Worm (Caenorhabditis elegans) whole organism, L1 larva: ENCODE data around the gene E02C12.11.
"Not testable (repeated sequence)": the region's sequence is repeated elsewhere in the genome, so short reads cannot be mapped to it uniquely, and the experiment has no call there.

Experiments used
- C04F5.9 ChIP-seq: sonication (generic microtip); optimal IDR thresholded peaks from 2 replicates; lab custom pipeline; 2016; ENCODE audit warnings: missing genetic modification characterization, missing compliant biosample characterization
- F16B12.6 ChIP-seq: fragments of 150-350 bp; optimal IDR thresholded peaks from 2 replicates; lab custom pipeline; 2014; ENCODE audit warnings: missing biosample characterization, missing genetic modification characterization
- Y116A8C.19 ChIP-seq: sonication (generic microtip); optimal IDR thresholded peaks from 2 replicates; lab custom pipeline; 2016; ENCODE audit warnings: missing compliant biosample characterization, missing genetic modification characterization, borderline replicate concordance
- alr-1 ChIP-seq: fragments of 200-800 bp; sonication (Bioruptor generic); optimal IDR thresholded peaks from 2 replicates; lab custom pipeline; 2018; ENCODE audit warnings: borderline replicate concordance, mild to moderate bottlenecking, missing genetic modification characterization, missing compliant biosample characterization
- ama-1 ChIP-seq: fragments of 150-350 bp; optimal IDR thresholded peaks from 2 replicates; lab custom pipeline; 2014
- blmp-1 ChIP-seq: fragments of 150-350 bp; optimal IDR thresholded peaks from 2 replicates; lab custom pipeline; 2014; ENCODE audit warnings: missing biosample characterization, missing genetic modification characterization
- ceh-63 ChIP-seq: fragments of 200-800 bp; sonication (Bioruptor generic); optimal IDR thresholded peaks from 2 replicates; lab custom pipeline; 2018; ENCODE audit warnings: mild to moderate bottlenecking, missing genetic modification characterization, missing compliant biosample characterization
- ceh-8 ChIP-seq: fragments of 200-800 bp; sonication (Bioruptor generic); optimal IDR thresholded peaks from 2 replicates; lab custom pipeline; 2018; ENCODE audit warnings: mild to moderate bottlenecking, missing genetic modification characterization, moderate library complexity, missing compliant biosample characterization
- ceh-82 ChIP-seq, 3 experiments: fragments of 150-350 bp in 1 of 3; sonication (generic microtip) in 2 of 3; optimal IDR thresholded peaks; 2 replicates each; lab custom pipeline; 2014 to 2017; ENCODE audit warnings: missing biosample characterization in 3 of 3, missing genetic modification characterization in 3 of 3
- ceh-88 ChIP-seq: fragments of 200-800 bp; sonication (Bioruptor generic); IDR thresholded peaks from 2 replicates; pipeline ENCODE4 v1.3.6; 2022; ENCODE audit warnings: missing genetic modification characterization, missing compliant biosample characterization
- efl-1 ChIP-seq, 4 experiments: fragments of 150-350 bp; optimal IDR thresholded peaks in 3 of 4; peaks in 1 of 4; 1 replicate in 1 of 4; 2 replicates in 3 of 4; lab custom pipeline; 2014; ENCODE audit warnings: missing biosample characterization in 2 of 4, missing genetic modification characterization in 2 of 4, missing genetic modification reagents in 2 of 4
- efl-3 ChIP-seq: fragments of 200-800 bp; sonication (Bioruptor generic); optimal IDR thresholded peaks from 2 replicates; lab custom pipeline; 2018; ENCODE audit warnings: mild to moderate bottlenecking, missing genetic modification characterization, missing compliant biosample characterization
- egl-13 ChIP-seq: sonication (generic microtip); optimal IDR thresholded peaks from 2 replicates; lab custom pipeline; 2016; ENCODE audit warnings: missing genotype, missing genetic modification reagents, missing genetic modification characterization, missing compliant biosample characterization
- egl-27 ChIP-seq, 2 experiments: fragments of 150-350 bp in 1 of 2; sonication (generic microtip); optimal IDR thresholded peaks; 3 replicates each; lab custom pipeline; 2017 to 2018; ENCODE audit warnings: missing biosample characterization in 2 of 2, missing genetic modification characterization in 2 of 2, missing genetic modification reagents in 2 of 2
- elt-3 ChIP-seq, 6 experiments: fragments of 150-350 bp in 1 of 6; sonication (generic microtip); optimal IDR thresholded peaks; 2 replicates each; lab custom pipeline; 2017 to 2018; ENCODE audit warnings: missing biosample characterization in 6 of 6, missing genetic modification characterization in 6 of 6, inconsistent platforms in 1 of 6
- fkh-10 ChIP-seq: sonication (generic microtip); optimal IDR thresholded peaks from 2 replicates; lab custom pipeline; 2017; ENCODE audit warnings: missing biosample characterization, missing genetic modification reagents, missing genetic modification characterization
- fkh-4 ChIP-seq: sonication (generic microtip); optimal IDR thresholded peaks from 2 replicates; lab custom pipeline; 2016; ENCODE audit warnings: missing compliant biosample characterization, missing genetic modification characterization, borderline replicate concordance
- fkh-8 ChIP-seq: sonication (generic microtip); optimal IDR thresholded peaks from 2 replicates; lab custom pipeline; 2016; ENCODE audit warnings: mild to moderate bottlenecking, missing genetic modification characterization, missing compliant biosample characterization
- fos-1 ChIP-seq: fragments of 150-350 bp; optimal IDR thresholded peaks from 2 replicates; lab custom pipeline; 2014; ENCODE audit warnings: missing biosample characterization, missing genetic modification characterization
- grh-1 ChIP-seq: fragments of 200-800 bp; sonication (Bioruptor generic); IDR thresholded peaks from 2 replicates; pipeline ENCODE4 v1.3.6; 2022; ENCODE audit warnings: missing genetic modification reagents, missing genetic modification characterization, missing compliant biosample characterization
- hlh-4 ChIP-seq: sonication (generic microtip); optimal IDR thresholded peaks from 2 replicates; lab custom pipeline; 2016; ENCODE audit warnings: mild to moderate bottlenecking, missing genetic modification characterization, missing compliant biosample characterization
- isw-1 ChIP-seq: fragments of 200-800 bp; sonication (Bioruptor generic); IDR thresholded peaks from 2 replicates; pipeline ENCODE4 v1.3.6; 2022; ENCODE audit warnings: missing genetic modification characterization, missing compliant biosample characterization
- lin-35 ChIP-seq, 2 experiments: fragments of 150-350 bp; optimal IDR thresholded peaks; 2 replicates each; lab custom pipeline; 2014; ENCODE audit warnings: missing biosample characterization in 2 of 2, missing genetic modification characterization in 2 of 2, missing genetic modification reagents in 2 of 2
- lin-39 ChIP-seq: fragments of 150-350 bp; optimal IDR thresholded peaks from 2 replicates; lab custom pipeline; 2014; ENCODE audit warnings: missing biosample characterization, missing genetic modification reagents, missing genetic modification characterization
- lir-3 ChIP-seq: sonication (generic microtip); optimal IDR thresholded peaks from 2 replicates; lab custom pipeline; 2016; ENCODE audit warnings: mild to moderate bottlenecking, missing genetic modification characterization, moderate library complexity, missing compliant biosample characterization; ENCODE audit not compliant: poor library complexity
- mab-9 ChIP-seq: fragments of 200-800 bp; sonication (Bioruptor generic); IDR thresholded peaks from 2 replicates; pipeline ENCODE4 v1.3.6; 2022; ENCODE audit warnings: missing genetic modification reagents, missing genetic modification characterization, missing compliant biosample characterization
- mef-2 ChIP-seq: fragments of 150-350 bp; optimal IDR thresholded peaks from 2 replicates; lab custom pipeline; 2014; ENCODE audit warnings: missing biosample characterization, missing genetic modification characterization
- nhr-20 ChIP-seq: sonication (generic microtip); optimal IDR thresholded peaks from 2 replicates; lab custom pipeline; 2016; ENCODE audit warnings: mild to moderate bottlenecking, missing genetic modification characterization, missing compliant biosample characterization
- nhr-237 ChIP-seq: fragments of 150-350 bp; optimal IDR thresholded peaks from 2 replicates; lab custom pipeline; 2014; ENCODE audit warnings: missing biosample characterization, missing genetic modification characterization
- nhr-28 ChIP-seq: fragments of 150-350 bp; optimal IDR thresholded peaks from 2 replicates; lab custom pipeline; 2014; ENCODE audit warnings: missing biosample characterization, missing genetic modification characterization
- nhr-47 ChIP-seq: sonication (generic microtip); optimal IDR thresholded peaks from 2 replicates; lab custom pipeline; 2016; ENCODE audit warnings: mild to moderate bottlenecking, missing genetic modification characterization, moderate library complexity, missing compliant biosample characterization
- nhr-77 ChIP-seq: fragments of 150-350 bp; optimal IDR thresholded peaks from 2 replicates; lab custom pipeline; 2014; ENCODE audit warnings: missing biosample characterization, missing genetic modification characterization
- pag-3 ChIP-seq: sonication (generic microtip); optimal IDR thresholded peaks from 2 replicates; lab custom pipeline; 2017; ENCODE audit warnings: missing genetic modification characterization, mild to moderate bottlenecking, missing compliant biosample characterization, antibody characterized with exemption, borderline replicate concordance; ENCODE audit not compliant: insufficient read depth
- pqm-1 ChIP-seq: sonication (generic microtip); optimal IDR thresholded peaks from 3 replicates; lab custom pipeline; 2017; ENCODE audit warnings: missing biosample characterization, missing genetic modification characterization
- rnt-1 ChIP-seq: sonication (generic microtip); optimal IDR thresholded peaks from 2 replicates; lab custom pipeline; 2016; ENCODE audit warnings: mild to moderate bottlenecking, missing genetic modification characterization, moderate library complexity, missing compliant biosample characterization
- snu-23 ChIP-seq: sonication (generic microtip); optimal IDR thresholded peaks from 2 replicates; lab custom pipeline; 2016; ENCODE audit warnings: missing genetic modification characterization, missing compliant biosample characterization
- sox-4 ChIP-seq: sonication (generic microtip); optimal IDR thresholded peaks from 2 replicates; lab custom pipeline; 2016; ENCODE audit warnings: missing genetic modification characterization, missing compliant biosample characterization
- sptf-1 ChIP-seq: fragments of 150-350 bp; optimal IDR thresholded peaks from 2 replicates; lab custom pipeline; 2014; ENCODE audit warnings: missing biosample characterization, missing genetic modification characterization
- sup-37 ChIP-seq: fragments of 200-800 bp; sonication (Bioruptor generic); optimal IDR thresholded peaks from 2 replicates; lab custom pipeline; 2018; ENCODE audit warnings: mild to moderate bottlenecking, missing genetic modification characterization, missing compliant biosample characterization
- swsn-7 ChIP-seq: sonication (generic microtip); optimal IDR thresholded peaks from 2 replicates; lab custom pipeline; 2016; ENCODE audit warnings: missing genetic modification characterization, missing compliant biosample characterization
- tbx-2 ChIP-seq: sonication (generic microtip); optimal IDR thresholded peaks from 2 replicates; lab custom pipeline; 2016; ENCODE audit warnings: missing genetic modification characterization, missing compliant biosample characterization
- tlp-1 ChIP-seq: fragments of 150-350 bp; optimal IDR thresholded peaks from 2 replicates; lab custom pipeline; 2014; ENCODE audit warnings: missing biosample characterization, missing genetic modification characterization
- unc-30 ChIP-seq: sonication (generic microtip); optimal IDR thresholded peaks from 2 replicates; lab custom pipeline; 2017; ENCODE audit warnings: missing biosample characterization, missing genetic modification characterization
- unc-98 ChIP-seq: fragments of 200-800 bp; sonication (Bioruptor generic); IDR thresholded peaks from 2 replicates; pipeline ENCODE4 v1.3.6; 2022; ENCODE audit warnings: missing genetic modification characterization, missing compliant biosample characterization
- xbp-1 ChIP-seq: sonication (generic microtip); optimal IDR thresholded peaks from 2 replicates; lab custom pipeline; 2016; ENCODE audit warnings: missing genetic modification characterization, missing compliant biosample characterization
- ztf-11 ChIP-seq, 2 experiments: sonication (generic microtip); optimal IDR thresholded peaks; 2 replicates each; lab custom pipeline; 2016 to 2017; ENCODE audit warnings: missing genetic modification characterization in 2 of 2, missing biosample characterization in 1 of 2, missing compliant biosample characterization in 1 of 2
- ztf-4 ChIP-seq: fragments of 150-350 bp; optimal IDR thresholded peaks from 2 replicates; lab custom pipeline; 2014; ENCODE audit warnings: missing biosample characterization, missing genetic modification characterization

The E02C12.11 gene

DNA sequence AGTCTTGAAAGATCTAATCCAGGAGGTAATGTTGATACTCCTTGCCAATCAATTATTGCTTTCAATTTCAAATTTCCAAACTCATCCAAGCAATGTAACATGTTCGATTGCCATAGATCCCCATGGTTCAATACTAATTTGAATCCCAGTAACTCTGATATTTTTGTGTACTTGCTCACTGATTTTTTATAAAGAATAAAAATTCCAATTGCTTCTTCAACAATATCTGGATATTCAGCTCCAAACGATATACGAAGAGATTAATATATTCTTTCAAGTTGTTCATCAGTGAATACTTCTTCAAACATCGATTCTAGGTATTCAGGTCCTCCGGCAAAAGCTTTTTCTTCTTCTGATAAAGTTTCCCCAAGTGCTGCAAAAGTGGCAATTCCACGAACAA, at the start of gene E02C12.11:
E02C12.11 (minus strand) TSS at position 101 of the 400 bp plus-strand sequence.
- not testable (repeated sequence) for TF ChIP-seq ceh-8 (GFP tag; lab: Kevin White, UChicago); ceh-63 (GFP tag; lab: Kevin White, UChicago); nhr-237 (tag; lab: Kevin White, UChicago)
- TF ChIP-seq, all 84 proteins: peak for 0; not testable (repeated sequence) for 84

DNA sequence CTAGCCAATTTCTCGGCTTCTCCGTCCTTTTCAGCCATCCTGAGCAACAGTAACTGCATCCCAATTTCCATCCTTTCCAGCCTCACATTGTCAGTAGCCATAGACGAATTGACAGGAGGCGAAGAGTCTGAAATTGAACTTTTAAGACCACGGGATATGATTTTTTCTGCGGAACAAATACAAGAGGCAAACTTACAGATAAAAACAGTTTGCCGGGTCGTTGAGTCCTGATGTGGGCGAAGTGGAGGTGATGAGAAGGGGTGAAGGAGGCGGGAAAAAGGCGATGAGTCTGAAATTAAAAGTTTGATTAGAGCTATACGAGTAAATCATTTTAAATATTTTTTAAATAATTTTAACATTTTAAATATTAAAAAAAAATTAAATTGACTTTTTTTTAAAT, 47.4 kb upstream of the E02C12.11 start, which contains the start of gene F36D4.6:
F36D4.6 (minus strand) TSS at position 101 of the 400 bp plus-strand sequence.
- TF ChIP-seq efl-1 (optimal IDR thresholded peaks at IDR 0.05; lab: Kevin White, UChicago) (no peak), efl-1 (GFP tag; optimal IDR thresholded peaks at IDR 0.05 in 1 of 2; lab: Kevin White, UChicago) (peak in 1 of 2 experiments; percentile 50), nhr-28 (tag; lab: Kevin White, UChicago) (no peak)

DNA sequence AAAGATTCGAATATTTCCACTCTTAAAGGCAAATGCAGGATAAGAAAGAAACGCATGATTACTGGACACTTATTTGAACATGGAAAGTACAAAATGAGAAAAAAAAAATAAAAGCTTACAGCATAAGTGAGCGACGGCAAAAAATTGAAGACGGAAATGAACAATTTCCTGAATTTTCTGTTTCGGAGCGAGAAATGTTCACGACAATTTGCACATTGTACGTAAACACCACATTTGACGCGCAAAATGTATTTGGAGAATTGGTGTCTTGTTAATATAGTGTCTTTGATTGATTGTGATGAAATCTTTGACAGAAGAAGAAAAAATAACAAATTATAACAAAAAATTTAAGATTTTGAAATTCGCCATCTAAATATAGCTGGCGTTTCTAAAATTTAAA, 45.9 kb upstream of the E02C12.11 start, which contains the start of gene F36D4.5:
F36D4.5 (minus strand) TSS at position 225 of the 400 bp plus-strand sequence.
- TF ChIP-seq C04F5.9 (tag; lab: Kevin White, UChicago) (no peak), Y116A8C.19 (no peak), fkh-8 (tag; lab: Kevin White, UChicago) (peak; percentile 9), sox-4 (no peak), nhr-47 (peak; percentile 38), blmp-1 (tag; lab: Kevin White, UChicago) (peak; percentile 39), xbp-1 (tag; lab: Kevin White, UChicago) (peak; percentile 27), ceh-88 (GFP tag; lab: Robert Waterston, UW) (no peak), hlh-4 (no peak), ceh-63 (GFP tag; lab: Kevin White, UChicago) (no peak), efl-1 (optimal IDR thresholded peaks at IDR 0.05; lab: Kevin White, UChicago) (peak; percentile 16 to 50), efl-1 (GFP tag; optimal IDR thresholded peaks at IDR 0.05 in 1 of 2; lab: Kevin White, UChicago) (peak; percentile 31 to 76), lin-39 (tag; lab: Kevin White, UChicago) (no peak), rnt-1 (tag; lab: Kevin White, UChicago) (no peak), nhr-28 (tag; lab: Kevin White, UChicago) (no peak), unc-98 (GFP tag; lab: Robert Waterston, UW) (no peak), alr-1 (tag; lab: Kevin White, UChicago) (no peak), ama-1 (no peak), egl-27 (tag; optimal IDR thresholded peaks at IDR 0.05; lab: Kevin White, UChicago) (no peak), grh-1 (GFP tag; lab: Robert Waterston, UW) (no peak), elt-3 (tag; optimal IDR thresholded peaks at IDR 0.05; lab: Kevin White, UChicago) (no peak), ztf-4 (no peak), fos-1 (tag; lab: Kevin White, UChicago) (no peak), F16B12.6 (tag; lab: Kevin White, UChicago) (peak; percentile 85), mef-2 (tag; lab: Kevin White, UChicago) (no peak), isw-1 (no peak), nhr-20 (no peak), pag-3 (tag; lab: Kevin White, UChicago) (no peak), tbx-2 (tag; lab: Kevin White, UChicago) (peak; percentile 41), egl-13 (tag; lab: Kevin White, UChicago) (no peak), pqm-1 (tag; lab: Kevin White, UChicago) (no peak), lin-35 (GFP tag; optimal IDR thresholded peaks at IDR 0.05; lab: Kevin White, UChicago) (peak; percentile 48 to 52), nhr-77 (tag; lab: Kevin White, UChicago) (no peak), lir-3 (no peak), fkh-10 (GFP tag; lab: Kevin White, UChicago) (peak; percentile 54), sup-37 (GFP tag; lab: Kevin White, UChicago) (no peak), fkh-4 (no peak), mab-9 (GFP tag; lab: Robert Waterston, UW) (no peak), tlp-1 (tag; lab: Kevin White, UChicago) (no peak), sptf-1 (tag; lab: Kevin White, UChicago) (no peak), unc-30 (tag; lab: Kevin White, UChicago) (no peak), ztf-11 (tag; optimal IDR thresholded peaks at IDR 0.05; lab: Kevin White, UChicago) (no peak), swsn-7 (peak; percentile 45), snu-23 (peak; percentile 47), ceh-82 (tag; optimal IDR thresholded peaks at IDR 0.05; lab: Kevin White, UChicago) (peak in 1 of 3 experiments; percentile 14), efl-3 (GFP tag; lab: Kevin White, UChicago) (no peak)
